Fruit fly (Drosophila melanogaster) whole organism: ENCODE measurements around the gene Kyat.

Experiments
- CG8478 ChIP-seq: fragments of >200 bp; optimal IDR thresholded peaks from 2 replicates; lab custom pipeline; 2018; ENCODE audit warnings: inconsistent platforms
- Dll ChIP-seq: fragments of >200 bp; optimal IDR thresholded peaks from 2 replicates; lab custom pipeline; 2017

- no peak for TF ChIP-seq CG8478 (lab: Kevin White, UChicago)
- no peak for TF ChIP-seq Dll (lab: Kevin White, UChicago)
Measured at dm6 chr3R:11810831-11811484, 11.3 kb downstream of the Kyat start.
